Worm (Caenorhabditis elegans): ENCODE measurements around the gene asp-12.

- TF ChIP-seq Y95B8A.8 (GFP tag; IDR thresholded peaks at IDR 0.05) (no peak), Y79H2A.3 (GFP tag; conservative IDR thresholded peaks at IDR 0.05) (no peak), hlh-12 (tag; optimal IDR thresholded peaks at IDR 0.05) (no peak), K12H6.12 (tag; optimal IDR thresholded peaks at IDR 0.05) (no peak), unc-62 (GFP tag; optimal IDR thresholded peaks at IDR 0.05) (no peak), zim-3 (tag; optimal IDR thresholded peaks at IDR 0.05) (no peak)
Measured at ce11 chrV:8307013-8307412, 38.0 kb downstream of the asp-12 start.

All from whole organism, young adult.